Worm (Caenorhabditis elegans) whole organism, L3 larva: ENCODE results near the gene puf-12.

Source experiments
- R02D3.7 ChIP-seq: fragments of 150-350 bp; optimal IDR thresholded peaks from 2 replicates; lab custom pipeline; 2014; ENCODE audit warnings: missing biosample characterization, missing genetic modification characterization
- ZK546.5 ChIP-seq: sonication (generic microtip); optimal IDR thresholded peaks from 2 replicates; lab custom pipeline; 2017; ENCODE audit warnings: missing biosample characterization, missing genetic modification characterization
- aly-2 ChIP-seq: fragments of 150-350 bp; optimal IDR thresholded peaks from 2 replicates; lab custom pipeline; 2014; ENCODE audit warnings: missing biosample characterization, missing genetic modification characterization
- ama-1 ChIP-seq: fragments of 150-350 bp; optimal IDR thresholded peaks from 2 replicates; lab custom pipeline; 2018
- ceh-16 ChIP-seq: sonication (generic microtip); optimal IDR thresholded peaks from 2 replicates; lab custom pipeline; 2017; ENCODE audit warnings: missing biosample characterization, missing genetic modification characterization
- ceh-28 ChIP-seq: fragments of 150-350 bp; optimal IDR thresholded peaks from 2 replicates; lab custom pipeline; 2014; ENCODE audit warnings: missing biosample characterization, missing genetic modification reagents, missing genetic modification characterization
- ceh-82 ChIP-seq: fragments of 150-350 bp; optimal IDR thresholded peaks from 2 replicates; lab custom pipeline; 2014; ENCODE audit warnings: missing biosample characterization, missing genetic modification characterization
- ceh-9 ChIP-seq: sonication (generic microtip); optimal IDR thresholded peaks from 2 replicates; lab custom pipeline; 2018; ENCODE audit warnings: missing biosample characterization, missing genetic modification characterization
- daf-12 ChIP-seq: fragments of 150-350 bp; optimal IDR thresholded peaks from 2 replicates; lab custom pipeline; 2014; ENCODE audit warnings: missing biosample characterization, missing genetic modification reagents, missing genetic modification characterization
- egl-5 ChIP-seq: fragments of 150-350 bp; optimal IDR thresholded peaks from 2 replicates; lab custom pipeline; 2017; ENCODE audit warnings: missing biosample characterization, missing genetic modification reagents, missing genetic modification characterization, inconsistent platforms
- elt-1 ChIP-seq: fragments of 150-350 bp; optimal IDR thresholded peaks from 2 replicates; lab custom pipeline; 2014; ENCODE audit warnings: missing biosample characterization, missing genetic modification characterization
- elt-2 ChIP-seq: sonication (generic microtip); optimal IDR thresholded peaks from 2 replicates; lab custom pipeline; 2016; ENCODE audit warnings: missing genetic modification reagents, mild to moderate bottlenecking, missing genetic modification characterization, missing compliant biosample characterization
- elt-3 ChIP-seq, 3 experiments: fragments of 150-350 bp in 1 of 3; sonication (generic microtip) in 2 of 3; optimal IDR thresholded peaks; 2 replicates in 2 of 3; 4 replicates in 1 of 3; lab custom pipeline; 2014 to 2017; ENCODE audit warnings: missing biosample characterization in 3 of 3, missing genetic modification characterization in 3 of 3
- fkh-10 ChIP-seq: sonication (generic microtip); optimal IDR thresholded peaks from 2 replicates; lab custom pipeline; 2017; ENCODE audit warnings: missing biosample characterization, missing genetic modification reagents, missing genetic modification characterization
- fkh-2 ChIP-seq: fragments of 150-350 bp; optimal IDR thresholded peaks from 2 replicates; lab custom pipeline; 2014; ENCODE audit warnings: missing biosample characterization, missing genetic modification reagents, missing genetic modification characterization
- fos-1 ChIP-seq: fragments of 150-350 bp; optimal IDR thresholded peaks from 2 replicates; lab custom pipeline; 2014; ENCODE audit warnings: missing biosample characterization, missing genetic modification characterization
- hmg-11 ChIP-seq: sonication (generic microtip); optimal IDR thresholded peaks from 2 replicates; lab custom pipeline; 2016; ENCODE audit warnings: missing genetic modification characterization, missing compliant biosample characterization
- jun-1 ChIP-seq: fragments of 150-350 bp; optimal IDR thresholded peaks from 2 replicates; lab custom pipeline; 2014; ENCODE audit warnings: missing biosample characterization, missing genetic modification reagents, missing genetic modification characterization
- lin-15B ChIP-seq: fragments of 150-350 bp; optimal IDR thresholded peaks from 2 replicates; lab custom pipeline; 2014; ENCODE audit warnings: missing biosample characterization, missing genetic modification characterization
- lin-39 ChIP-seq: fragments of 150-350 bp; optimal IDR thresholded peaks from 2 replicates; lab custom pipeline; 2018; ENCODE audit warnings: missing biosample characterization, missing genetic modification reagents, missing genetic modification characterization
- lsy-12 ChIP-seq: sonication (generic microtip); optimal IDR thresholded peaks from 2 replicates; lab custom pipeline; 2016; ENCODE audit warnings: mild to moderate bottlenecking, missing genetic modification characterization, missing compliant biosample characterization
- nfya-1 ChIP-seq: sonication (generic microtip); optimal IDR thresholded peaks from 2 replicates; lab custom pipeline; 2017; ENCODE audit warnings: missing genetic modification characterization, mild to moderate bottlenecking, missing compliant biosample characterization, antibody characterized with exemption, moderate library complexity; ENCODE audit not compliant: insufficient read depth
- nhr-11 ChIP-seq: fragments of 150-350 bp; optimal IDR thresholded peaks from 2 replicates; lab custom pipeline; 2014; ENCODE audit warnings: missing biosample characterization, missing genetic modification characterization
- nhr-12 ChIP-seq: fragments of 150-350 bp; optimal IDR thresholded peaks from 2 replicates; lab custom pipeline; 2014; ENCODE audit warnings: missing biosample characterization, missing genetic modification characterization
- nhr-23 ChIP-seq: fragments of 150-350 bp; optimal IDR thresholded peaks from 2 replicates; lab custom pipeline; 2014; ENCODE audit warnings: missing biosample characterization, missing genetic modification reagents, missing genetic modification characterization
- nhr-25 ChIP-seq: sonication (generic microtip); optimal IDR thresholded peaks from 2 replicates; lab custom pipeline; 2017; ENCODE audit warnings: missing biosample characterization, missing genetic modification characterization
- nhr-28 ChIP-seq: fragments of 150-350 bp; optimal IDR thresholded peaks from 2 replicates; lab custom pipeline; 2014; ENCODE audit warnings: missing biosample characterization, missing genetic modification characterization
- nhr-67 ChIP-seq: fragments of 150-350 bp; optimal IDR thresholded peaks from 2 replicates; lab custom pipeline; 2014; ENCODE audit warnings: missing biosample characterization, missing genetic modification characterization
- nhr-77 ChIP-seq: fragments of 150-350 bp; optimal IDR thresholded peaks from 2 replicates; lab custom pipeline; 2014; ENCODE audit warnings: missing biosample characterization, missing genetic modification characterization
- pha-4 ChIP-seq: fragments of 150-350 bp; optimal IDR thresholded peaks from 2 replicates; lab custom pipeline; 2014; ENCODE audit warnings: missing biosample characterization, missing genetic modification reagents, missing genetic modification characterization
- pqm-1 ChIP-seq: fragments of 150-350 bp; optimal IDR thresholded peaks from 2 replicates; lab custom pipeline; 2017; ENCODE audit warnings: missing biosample characterization, missing genetic modification characterization, inconsistent platforms
- skn-1 ChIP-seq: fragments of 150-350 bp; optimal IDR thresholded peaks from 2 replicates; lab custom pipeline; 2014; ENCODE audit warnings: missing biosample characterization, missing genetic modification characterization
- snpc-4 ChIP-seq: fragments of 150-350 bp; optimal IDR thresholded peaks from 2 replicates; lab custom pipeline; 2014; ENCODE audit warnings: missing biosample characterization, missing genetic modification characterization
- tbx-2 ChIP-seq: sonication (generic microtip); optimal IDR thresholded peaks from 2 replicates; lab custom pipeline; 2016; ENCODE audit warnings: mild to moderate bottlenecking, missing genetic modification characterization, missing compliant biosample characterization
- unc-62 ChIP-seq: fragments of 150-350 bp; sonication (generic microtip); optimal IDR thresholded peaks from 4 replicates; lab custom pipeline; 2014; ENCODE audit warnings: missing biosample characterization, missing genetic modification reagents, missing genetic modification characterization
- zag-1 ChIP-seq: fragments of 150-350 bp; optimal IDR thresholded peaks from 2 replicates; lab custom pipeline; 2014; ENCODE audit warnings: missing biosample characterization, missing genetic modification characterization
- ztf-11 ChIP-seq: fragments of 150-350 bp; optimal IDR thresholded peaks from 2 replicates; lab custom pipeline; 2014; ENCODE audit warnings: missing biosample characterization, missing genetic modification characterization
- ztf-4 ChIP-seq: fragments of 150-350 bp; optimal IDR thresholded peaks from 2 replicates; lab custom pipeline; 2014; ENCODE audit warnings: missing biosample characterization, missing genetic modification characterization

Gene puf-12

DNA sequence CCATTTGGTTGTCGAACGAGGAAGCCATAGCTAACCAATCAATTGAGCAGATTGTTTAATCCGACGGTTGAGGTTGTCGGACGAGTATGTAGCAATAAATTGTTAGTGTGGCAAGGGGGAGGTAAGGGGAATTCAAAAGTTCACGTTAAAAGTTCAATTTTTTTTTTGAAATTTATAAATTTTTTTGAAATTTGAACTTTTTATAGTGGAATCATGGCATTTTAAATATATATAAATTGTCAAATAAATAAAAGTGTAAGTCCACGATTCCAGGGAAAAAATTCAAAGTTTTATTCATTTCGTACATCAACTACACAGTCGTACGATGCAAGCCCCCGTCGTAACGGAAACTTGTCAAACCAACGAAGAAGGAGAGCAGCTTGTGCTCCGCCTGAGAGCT is 8.3 kb downstream of the puf-12 start, which contains the start of the genes ZK945.7 and ZK945.8:
TSS of gene ZK945.7 (minus strand) at position 101 of the 400 bp plus-strand sequence.
TSS of gene ZK945.8 (plus strand) at position 275 of the 400 bp plus-strand sequence.
- TF ChIP-seq daf-12 (tag; lab: Kevin White, UChicago) (no peak), nhr-12 (tag; lab: Kevin White, UChicago) (no peak), skn-1 (tag; lab: Kevin White, UChicago) (no peak), ceh-28 (tag; lab: Kevin White, UChicago) (no peak), hmg-11 (tag; lab: Kevin White, UChicago) (no peak), R02D3.7 (tag; lab: Kevin White, UChicago) (no peak), snpc-4 (tag; lab: Kevin White, UChicago) (no peak), ZK546.5 (tag; lab: Kevin White, UChicago) (no peak), lsy-12 (tag; lab: Kevin White, UChicago) (no peak), elt-1 (tag; lab: Kevin White, UChicago) (no peak), fkh-2 (tag; lab: Kevin White, UChicago) (no peak), aly-2 (no peak), ceh-9 (tag; lab: Kevin White, UChicago) (no peak), elt-2 (tag; lab: Kevin White, UChicago) (no peak), ama-1 (lab: Kevin White, UChicago) (no peak), lin-39 (tag; lab: Kevin White, UChicago) (no peak), nhr-28 (tag; lab: Kevin White, UChicago) (no peak), egl-5 (tag; lab: Kevin White, UChicago) (no peak)

DNA sequence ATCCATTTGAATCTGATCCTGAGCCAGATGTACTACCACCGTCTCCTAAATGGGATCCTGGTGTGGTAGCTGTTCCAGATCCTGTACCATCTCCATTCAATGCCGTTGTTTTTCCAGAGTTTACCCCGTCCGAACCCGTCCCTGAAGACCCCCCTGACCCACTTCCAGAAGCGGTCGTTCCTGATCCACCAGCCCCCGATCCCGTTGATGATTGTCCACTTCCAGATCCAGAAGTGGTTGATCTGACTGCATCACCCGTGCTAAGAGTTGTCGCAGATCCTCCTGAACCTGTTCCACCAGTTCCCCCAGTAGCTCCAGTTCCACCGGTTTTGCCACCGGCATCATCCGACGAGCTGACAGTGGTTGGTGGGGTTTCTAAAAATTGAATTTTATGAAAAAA is 16.6 kb downstream of the puf-12 start:
- TF ChIP-seq nfya-1 (tag; lab: Kevin White, UChicago): no peak
- TF ChIP-seq nhr-11 (tag; lab: Kevin White, UChicago): no peak
- no peak for TF ChIP-seq pqm-1 (tag; lab: Kevin White, UChicago)
- TF ChIP-seq pha-4: no peak
- no peak for TF ChIP-seq fkh-2 (tag; lab: Kevin White, UChicago)
- no peak for TF ChIP-seq ceh-16 (tag; lab: Kevin White, UChicago)
- TF ChIP-seq ceh-82: no peak
- no peak for TF ChIP-seq nhr-25 (tag; lab: Kevin White, UChicago)
- no peak for TF ChIP-seq ceh-9 (tag; lab: Kevin White, UChicago)
- TF ChIP-seq, all 47 proteins: peak for 0

DNA sequence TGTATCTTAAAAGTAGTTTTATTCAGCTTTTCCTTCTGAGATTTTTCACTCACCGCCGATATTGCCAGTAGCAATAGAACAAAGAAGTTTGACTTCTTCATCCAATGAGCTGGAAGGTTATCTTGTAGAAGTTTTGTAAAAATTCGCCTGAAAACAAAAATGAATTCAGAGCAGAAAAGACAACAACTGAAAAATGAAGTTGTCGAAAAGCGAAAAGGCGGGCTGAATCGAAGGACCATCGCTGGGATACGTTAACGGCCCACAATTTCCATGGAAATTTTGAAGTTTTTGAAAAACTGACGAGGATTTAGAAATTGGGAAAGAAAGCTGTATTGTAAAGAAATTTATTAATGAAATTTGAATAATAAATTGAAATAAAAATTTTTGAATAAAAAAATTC is 21.6 kb downstream of the puf-12 start, which contains the start of gene lov-1:
TSS of gene lov-1 (minus strand) at position 101 of the 400 bp plus-strand sequence.
- no peak for TF ChIP-seq elt-3 (tag; optimal IDR thresholded peaks at IDR 0.05; lab: Kevin White, UChicago)
- no peak for TF ChIP-seq nhr-23
- no peak for TF ChIP-seq fkh-10 (GFP tag; lab: Kevin White, UChicago)
- no peak for TF ChIP-seq jun-1 (tag; lab: Kevin White, UChicago)
- TF ChIP-seq ama-1 (lab: Kevin White, UChicago): no peak
- no peak for TF ChIP-seq ceh-16 (tag; lab: Kevin White, UChicago)
- no peak for TF ChIP-seq nhr-25 (tag; lab: Kevin White, UChicago)
- no peak for TF ChIP-seq nfya-1 (tag; lab: Kevin White, UChicago)
- TF ChIP-seq fkh-2 (tag; lab: Kevin White, UChicago): no peak
- no peak for TF ChIP-seq snpc-4 (tag; lab: Kevin White, UChicago)

DNA sequence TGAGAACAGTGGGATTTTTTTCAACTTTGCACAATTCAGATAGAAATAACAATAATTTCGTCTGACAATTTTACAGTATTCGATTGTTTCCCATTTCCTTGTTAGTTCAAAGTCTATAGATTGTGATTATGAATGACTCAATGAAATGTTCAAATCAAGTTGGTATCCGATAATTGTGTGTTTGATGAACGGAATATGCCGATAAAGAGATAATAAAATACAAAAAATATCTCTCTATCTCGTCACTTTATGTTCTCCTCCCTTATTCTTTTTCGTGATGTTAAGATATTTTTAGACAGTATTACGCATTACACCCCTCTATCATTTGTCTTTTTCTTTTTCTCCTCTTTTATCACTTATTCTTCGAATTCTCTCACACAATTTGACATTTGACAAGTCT is 22.4 kb downstream of the puf-12 start, which contains the start of gene F27E5.7:
TSS of gene F27E5.7 (plus strand) at position 301 of the 400 bp plus-strand sequence.
- TF ChIP-seq nhr-11 (tag; lab: Kevin White, UChicago): no peak
- no peak for TF ChIP-seq lin-15B (tag; lab: Kevin White, UChicago)
- no peak for TF ChIP-seq snpc-4 (tag; lab: Kevin White, UChicago)
- no peak for TF ChIP-seq elt-3 (tag; optimal IDR thresholded peaks at IDR 0.05; lab: Kevin White, UChicago)
- no peak for TF ChIP-seq ztf-4
- no peak for TF ChIP-seq ceh-82
- no peak for TF ChIP-seq nhr-28 (tag; lab: Kevin White, UChicago)
- TF ChIP-seq aly-2: no peak
- TF ChIP-seq ztf-11 (tag; lab: Kevin White, UChicago): no peak
- no peak for TF ChIP-seq fkh-2 (tag; lab: Kevin White, UChicago)
- TF ChIP-seq daf-12 (tag; lab: Kevin White, UChicago): no peak
- TF ChIP-seq hmg-11 (tag; lab: Kevin White, UChicago): no peak
- no peak for TF ChIP-seq pha-4
- TF ChIP-seq fos-1: no peak

DNA sequence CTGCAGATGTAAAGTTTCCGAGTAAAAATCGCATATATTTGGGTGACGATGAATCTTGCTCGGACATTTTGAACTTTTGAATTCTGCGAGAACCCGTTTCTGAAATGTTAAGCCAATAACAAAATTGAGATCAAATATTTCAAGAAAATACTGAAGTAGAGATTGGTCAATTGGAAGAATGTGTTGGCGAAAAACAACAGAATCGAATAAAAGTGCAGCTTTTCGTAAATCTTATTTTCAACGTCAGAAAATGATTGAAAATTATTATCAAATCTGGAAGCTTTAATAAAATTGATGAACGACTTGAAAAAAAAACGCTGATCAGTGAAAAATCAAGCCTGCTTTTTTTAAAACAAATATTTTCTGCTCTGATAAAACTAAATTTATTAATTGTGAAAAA is 27.3 kb downstream of the puf-12 start, which contains the start of gene F27E5.8:
TSS of gene F27E5.8 (minus strand) at position 101 of the 400 bp plus-strand sequence.
- no peak for TF ChIP-seq ama-1 (lab: Kevin White, UChicago)
- no peak for TF ChIP-seq egl-5 (tag; lab: Kevin White, UChicago)
- no peak for TF ChIP-seq pqm-1 (tag; lab: Kevin White, UChicago)
- TF ChIP-seq elt-3 (tag; optimal IDR thresholded peaks at IDR 0.05; lab: Kevin White, UChicago): no peak
- TF ChIP-seq nhr-23: no peak
- no peak for TF ChIP-seq unc-62
- TF ChIP-seq R02D3.7 (tag; lab: Kevin White, UChicago): no peak
- no peak for TF ChIP-seq tbx-2 (tag; lab: Kevin White, UChicago)
- TF ChIP-seq zag-1 (tag; lab: Kevin White, UChicago): no peak
- TF ChIP-seq ZK546.5 (tag; lab: Kevin White, UChicago): no peak
- TF ChIP-seq nhr-67 (tag; lab: Kevin White, UChicago): no peak
- no peak for TF ChIP-seq ztf-4
- TF ChIP-seq skn-1 (tag; lab: Kevin White, UChicago): no peak
- no peak for TF ChIP-seq fkh-2 (tag; lab: Kevin White, UChicago)
- no peak for TF ChIP-seq fos-1
- TF ChIP-seq hmg-11 (tag; lab: Kevin White, UChicago): no peak
- no peak for TF ChIP-seq nhr-77 (tag; lab: Kevin White, UChicago)
- TF ChIP-seq nhr-12 (tag; lab: Kevin White, UChicago): no peak
- no peak for TF ChIP-seq snpc-4 (tag; lab: Kevin White, UChicago)
